Worm (Caenorhabditis elegans): ENCODE measurements around the gene C38D9.2.

DNA sequence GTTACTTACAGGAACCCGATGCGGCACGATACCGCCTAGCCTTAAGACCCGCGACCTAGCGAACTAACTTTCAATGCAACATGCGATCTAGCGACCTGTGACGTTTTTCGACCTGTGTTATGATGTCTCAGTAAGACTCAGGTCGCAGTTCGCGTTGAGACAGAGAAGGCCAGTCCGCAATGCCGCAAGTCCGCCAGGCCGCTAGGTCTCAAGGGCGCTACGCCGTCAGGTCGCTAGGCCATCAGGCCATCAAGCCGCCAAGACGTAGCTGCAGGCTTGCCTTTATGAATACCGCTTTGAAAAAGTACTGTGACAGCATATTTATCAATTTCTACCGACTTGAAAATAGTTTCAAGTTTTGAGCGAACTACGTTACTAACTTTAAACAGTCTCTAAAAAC is 28.7 kb downstream of the C38D9.2 start:
- no peak for TF ChIP-seq dao-5 (tag; optimal IDR thresholded peaks at IDR 0.05)
- TF ChIP-seq W03F9.2 (tag; optimal IDR thresholded peaks at IDR 0.05): no peak
